Fruit fly (Drosophila melanogaster): ENCODE measurements around the gene CG12684.
A peak's percentile ranks its signal among the peaks of the same experiment; 100 is the strongest.

CG12684 gene

DNA sequence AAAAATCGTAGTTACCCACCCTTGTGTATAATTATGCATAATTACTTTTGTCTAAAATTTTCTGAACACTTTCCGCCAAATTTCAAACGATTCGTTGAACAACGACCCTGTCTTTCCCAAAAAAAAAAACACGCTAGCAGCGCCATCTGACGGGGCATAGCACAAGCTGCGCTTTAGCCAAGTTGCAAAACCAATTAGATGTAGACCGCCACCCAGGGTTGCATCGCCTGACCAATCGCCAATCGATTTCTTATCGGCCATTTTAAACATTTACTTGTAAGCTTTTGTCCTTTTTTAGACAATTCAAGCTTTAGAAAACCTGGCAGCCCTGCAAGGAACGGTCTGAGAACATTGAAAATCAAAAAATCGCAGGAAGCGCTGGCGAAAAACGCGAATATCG lies 41.8 kb downstream of the CG12684 start, which contains the start of gene CG3556 (continued):
- peak; percentile 63; the same call in 2 of the 3 replicates for TF ChIP-seq ken (GFP tag; IDR thresholded peaks at IDR 0.05)
- peak; percentile 68 for TF ChIP-seq CG7928 (GFP tag; optimal IDR thresholded peaks at IDR 0.05)
- peak; percentile 36 for TF ChIP-seq lilli (GFP tag; optimal IDR thresholded peaks at IDR 0.05)
- TF ChIP-seq CG9727 (GFP tag; optimal IDR thresholded peaks at IDR 0.05): peak; percentile 48
- no peak for TF ChIP-seq CG13296 (GFP tag; optimal IDR thresholded peaks at IDR 0.05)
- TF ChIP-seq MTF-1 (GFP tag; optimal IDR thresholded peaks at IDR 0.05; ENCODE audit: borderline replicate concordance): peak; percentile 33
- TF ChIP-seq D19B (GFP tag; optimal IDR thresholded peaks at IDR 0.05): no peak
- TF ChIP-seq CG4730 (GFP tag; IDR thresholded peaks at IDR 0.05): no peak
- TF ChIP-seq HmgD (GFP tag; optimal IDR thresholded peaks at IDR 0.05): peak; percentile 53
- peak; percentile 12 for TF ChIP-seq CG31365 (tag; optimal IDR thresholded peaks at IDR 0.05)
- no peak for TF ChIP-seq sens-2 (GFP tag; IDR thresholded peaks at IDR 0.05)
- no peak for TF ChIP-seq CG5245 (GFP tag; optimal IDR thresholded peaks at IDR 0.05)
- peak; percentile 52 for TF ChIP-seq BEAF-32 (GFP tag; optimal IDR thresholded peaks at IDR 0.05)
- no peak for TF ChIP-seq CrebB (tag; optimal IDR thresholded peaks at IDR 0.05)
- peak; percentile 47 for TF ChIP-seq CG13424 (tag; optimal IDR thresholded peaks at IDR 0.05)
- TF ChIP-seq CG1233 (GFP tag; optimal IDR thresholded peaks at IDR 0.05): no peak
- no peak for TF ChIP-seq lola (GFP tag; optimal IDR thresholded peaks at IDR 0.05)
- TF ChIP-seq CG17328 (GFP tag; IDR thresholded peaks at IDR 0.05): peak; percentile 59
- TF ChIP-seq Jarid2 (GFP tag; optimal IDR thresholded peaks at IDR 0.05): no peak
- no peak for TF ChIP-seq CG4707 (GFP tag; optimal IDR thresholded peaks at IDR 0.05)
- no peak for TF ChIP-seq Sox100B (GFP tag; optimal IDR thresholded peaks at IDR 0.05)
- no peak for TF ChIP-seq Hey (tag; optimal IDR thresholded peaks at IDR 0.05)
- TF ChIP-seq Eip74EF (GFP tag; optimal IDR thresholded peaks at IDR 0.05): no peak
- TF ChIP-seq nerfin-1 (tag; optimal IDR thresholded peaks at IDR 0.05): no peak
- TF ChIP-seq tup (GFP tag; optimal IDR thresholded peaks at IDR 0.05): no peak
- TF ChIP-seq CG10565 (GFP tag; optimal IDR thresholded peaks at IDR 0.05): no peak
- TF ChIP-seq pros (GFP tag; optimal IDR thresholded peaks at IDR 0.05): no peak
- TF ChIP-seq Side (GFP tag; optimal IDR thresholded peaks at IDR 0.05): peak; percentile 50
- TF ChIP-seq CG11695 (GFP tag; IDR thresholded peaks at IDR 0.05): no peak
- TF ChIP-seq gsb-n (tag; optimal IDR thresholded peaks at IDR 0.05): no peak
- peak; percentile 70 for TF ChIP-seq Sry-δ (GFP tag; optimal IDR thresholded peaks at IDR 0.05)
- no peak for TF ChIP-seq Kr (GFP tag; optimal IDR thresholded peaks at IDR 0.05)
- TF ChIP-seq CG3163 (GFP tag; optimal IDR thresholded peaks at IDR 0.05): peak; percentile 37
- peak; percentile 38; the same call in 1 of the 3 replicates for TF ChIP-seq tgo (GFP tag; IDR thresholded peaks at IDR 0.05)
- TF ChIP-seq ara (GFP tag; IDR thresholded peaks at IDR 0.05): peak; percentile 47; the same call in 1 of the 2 replicates
- no peak for TF ChIP-seq CG2712 (tag; optimal IDR thresholded peaks at IDR 0.05)
- no peak for TF ChIP-seq ems (GFP tag; optimal IDR thresholded peaks at IDR 0.05)
- TF ChIP-seq Max (GFP tag; optimal IDR thresholded peaks at IDR 0.05): no peak
- TF ChIP-seq cg (GFP tag; optimal IDR thresholded peaks at IDR 0.05): no peak
- peak; percentile 70 for TF ChIP-seq HLH4C (GFP tag; IDR thresholded peaks at IDR 0.05; ENCODE audit: partially characterized antibody)
- TF ChIP-seq CG18262 (tag; optimal IDR thresholded peaks at IDR 0.05): no peak
- TF ChIP-seq CG2129 (GFP tag; IDR thresholded peaks at IDR 0.05; ENCODE audit: partially characterized antibody): no peak
- TF ChIP-seq CG7372 (GFP tag; IDR thresholded peaks at IDR 0.05): peak; percentile 15; the same call in 1 of the 2 replicates
- TF ChIP-seq E2f1 (GFP tag; IDR thresholded peaks at IDR 0.05): peak; percentile 29; the same call in 1 of the 2 replicates
- TF ChIP-seq Ssrp (tag; optimal IDR thresholded peaks at IDR 0.05): peak; percentile 5

Data from whole organism, embryonic.